Worm (Caenorhabditis elegans) whole organism, L1 larva: Measurements from ENCODE around the gene C17H12.37.

Experiments
- C16A3.4 ChIP-seq: fragments of 150-350 bp; optimal IDR thresholded peaks from 2 replicates; lab custom pipeline; 2014; ENCODE audit warnings: missing biosample characterization, missing genetic modification characterization
- C34B4.2 ChIP-seq: sonication (generic microtip); optimal IDR thresholded peaks from 2 replicates; lab custom pipeline; 2017; ENCODE audit warnings: mild to moderate bottlenecking, missing genetic modification characterization, missing compliant biosample characterization
- F16B12.6 ChIP-seq: fragments of 150-350 bp; optimal IDR thresholded peaks from 2 replicates; lab custom pipeline; 2014; ENCODE audit warnings: missing biosample characterization, missing genetic modification characterization
- Y116A8C.19 ChIP-seq: sonication (generic microtip); optimal IDR thresholded peaks from 2 replicates; lab custom pipeline; 2016; ENCODE audit warnings: missing compliant biosample characterization, missing genetic modification characterization, borderline replicate concordance
- aha-1 ChIP-seq: fragments of 150-350 bp; optimal IDR thresholded peaks from 2 replicates; lab custom pipeline; 2014; ENCODE audit warnings: missing biosample characterization, missing genetic modification characterization
- ama-1 ChIP-seq: fragments of 150-350 bp; optimal IDR thresholded peaks from 2 replicates; lab custom pipeline; 2014
- blmp-1 ChIP-seq: fragments of 150-350 bp; optimal IDR thresholded peaks from 2 replicates; lab custom pipeline; 2014; ENCODE audit warnings: missing biosample characterization, missing genetic modification characterization
- ceh-90 ChIP-seq: sonication (generic microtip); optimal IDR thresholded peaks from 2 replicates; lab custom pipeline; 2016; ENCODE audit warnings: missing genetic modification characterization, missing compliant biosample characterization
- ces-1 ChIP-seq: fragments of 150-350 bp; optimal IDR thresholded peaks from 2 replicates; lab custom pipeline; 2014; ENCODE audit warnings: missing biosample characterization, missing genetic modification reagents, missing genetic modification characterization
- dpl-1 ChIP-seq, 3 experiments: fragments of 150-350 bp in 2 of 3; sonication (generic microtip) in 1 of 3; optimal IDR thresholded peaks; 2 replicates each; lab custom pipeline; 2014 to 2017; ENCODE audit warnings: missing biosample characterization in 3 of 3, missing genetic modification characterization in 3 of 3, missing genetic modification reagents in 3 of 3
- dsc-1 ChIP-seq: sonication (generic microtip); optimal IDR thresholded peaks from 2 replicates; lab custom pipeline; 2016; ENCODE audit warnings: mild to moderate bottlenecking, missing genetic modification characterization, missing compliant biosample characterization
- efl-1 ChIP-seq, 4 experiments: fragments of 150-350 bp; optimal IDR thresholded peaks in 3 of 4; peaks in 1 of 4; 1 replicate in 1 of 4; 2 replicates in 3 of 4; lab custom pipeline; 2014; ENCODE audit warnings: missing biosample characterization in 2 of 4, missing genetic modification characterization in 2 of 4, missing genetic modification reagents in 2 of 4
- efl-3 ChIP-seq: fragments of 200-800 bp; sonication (Bioruptor generic); optimal IDR thresholded peaks from 2 replicates; lab custom pipeline; 2018; ENCODE audit warnings: mild to moderate bottlenecking, missing genetic modification characterization, missing compliant biosample characterization
- egl-13 ChIP-seq: sonication (generic microtip); optimal IDR thresholded peaks from 2 replicates; lab custom pipeline; 2016; ENCODE audit warnings: missing genotype, missing genetic modification reagents, missing genetic modification characterization, missing compliant biosample characterization
- egl-27 ChIP-seq, 2 experiments: fragments of 150-350 bp in 1 of 2; sonication (generic microtip); optimal IDR thresholded peaks; 3 replicates each; lab custom pipeline; 2017 to 2018; ENCODE audit warnings: missing biosample characterization in 2 of 2, missing genetic modification characterization in 2 of 2, missing genetic modification reagents in 2 of 2
- elt-3 ChIP-seq, 6 experiments: fragments of 150-350 bp in 1 of 6; sonication (generic microtip); optimal IDR thresholded peaks; 2 replicates each; lab custom pipeline; 2017 to 2018; ENCODE audit warnings: missing biosample characterization in 6 of 6, missing genetic modification characterization in 6 of 6, inconsistent platforms in 1 of 6
- fkh-10 ChIP-seq: sonication (generic microtip); optimal IDR thresholded peaks from 2 replicates; lab custom pipeline; 2017; ENCODE audit warnings: missing biosample characterization, missing genetic modification reagents, missing genetic modification characterization
- grh-1 ChIP-seq: fragments of 200-800 bp; sonication (Bioruptor generic); IDR thresholded peaks from 2 replicates; pipeline ENCODE4 v1.3.6; 2022; ENCODE audit warnings: missing genetic modification reagents, missing genetic modification characterization, missing compliant biosample characterization
- hlh-17 ChIP-seq: fragments of 200-800 bp; sonication (Bioruptor generic); optimal IDR thresholded peaks from 2 replicates; lab custom pipeline; 2018; ENCODE audit warnings: missing genetic modification characterization, mild to moderate bottlenecking, missing compliant biosample characterization, moderate library complexity, borderline replicate concordance
- hpl-2 ChIP-seq: fragments of 150-350 bp; optimal IDR thresholded peaks from 2 replicates; lab custom pipeline; 2014; ENCODE audit warnings: missing biosample characterization, missing genetic modification reagents, missing genetic modification characterization
- jun-1 ChIP-seq: fragments of 150-350 bp; optimal IDR thresholded peaks from 2 replicates; lab custom pipeline; 2014; ENCODE audit warnings: missing biosample characterization, missing genetic modification reagents, missing genetic modification characterization
- lin-14 ChIP-seq: fragments of 200-800 bp; sonication (Bioruptor generic); optimal IDR thresholded peaks from 2 replicates; lab custom pipeline; 2018; ENCODE audit warnings: mild to moderate bottlenecking, missing genetic modification characterization, moderate library complexity, missing compliant biosample characterization
- lin-35 ChIP-seq, 2 experiments: fragments of 150-350 bp; optimal IDR thresholded peaks; 2 replicates each; lab custom pipeline; 2014; ENCODE audit warnings: missing biosample characterization in 2 of 2, missing genetic modification characterization in 2 of 2, missing genetic modification reagents in 2 of 2
- lin-39 ChIP-seq: fragments of 150-350 bp; optimal IDR thresholded peaks from 2 replicates; lab custom pipeline; 2014; ENCODE audit warnings: missing biosample characterization, missing genetic modification reagents, missing genetic modification characterization
- lir-3 ChIP-seq: sonication (generic microtip); optimal IDR thresholded peaks from 2 replicates; lab custom pipeline; 2016; ENCODE audit warnings: mild to moderate bottlenecking, missing genetic modification characterization, moderate library complexity, missing compliant biosample characterization; ENCODE audit not compliant: poor library complexity
- lsy-2 ChIP-seq, 2 experiments: fragments of 150-350 bp; optimal IDR thresholded peaks; 2 replicates each; lab custom pipeline; 2014; ENCODE audit warnings: missing biosample characterization in 2 of 2, missing genetic modification characterization in 2 of 2
- mab-9 ChIP-seq: fragments of 200-800 bp; sonication (Bioruptor generic); IDR thresholded peaks from 2 replicates; pipeline ENCODE4 v1.3.6; 2022; ENCODE audit warnings: missing genetic modification reagents, missing genetic modification characterization, missing compliant biosample characterization
- nhr-11 ChIP-seq: fragments of 150-350 bp; optimal IDR thresholded peaks from 2 replicates; lab custom pipeline; 2014; ENCODE audit warnings: missing biosample characterization, missing genetic modification characterization
- nhr-12 ChIP-seq: sonication (generic microtip); optimal IDR thresholded peaks from 2 replicates; lab custom pipeline; 2017; ENCODE audit warnings: missing biosample characterization, missing genetic modification characterization
- nhr-20 ChIP-seq: sonication (generic microtip); optimal IDR thresholded peaks from 2 replicates; lab custom pipeline; 2016; ENCODE audit warnings: mild to moderate bottlenecking, missing genetic modification characterization, missing compliant biosample characterization
- nhr-28 ChIP-seq: fragments of 150-350 bp; optimal IDR thresholded peaks from 2 replicates; lab custom pipeline; 2014; ENCODE audit warnings: missing biosample characterization, missing genetic modification characterization
- nhr-47 ChIP-seq: sonication (generic microtip); optimal IDR thresholded peaks from 2 replicates; lab custom pipeline; 2016; ENCODE audit warnings: mild to moderate bottlenecking, missing genetic modification characterization, moderate library complexity, missing compliant biosample characterization
- nhr-76 ChIP-seq: sonication (generic microtip); optimal IDR thresholded peaks from 2 replicates; lab custom pipeline; 2017; ENCODE audit warnings: missing biosample characterization, missing genetic modification characterization
- nhr-84 ChIP-seq: sonication (generic microtip); optimal IDR thresholded peaks from 2 replicates; lab custom pipeline; 2017; ENCODE audit warnings: missing biosample characterization, missing genetic modification characterization
- nhr-90 ChIP-seq: sonication (generic microtip); optimal IDR thresholded peaks from 2 replicates; lab custom pipeline; 2016; ENCODE audit warnings: mild to moderate bottlenecking, missing genetic modification characterization, missing compliant biosample characterization; ENCODE audit not compliant: poor library complexity
- pag-3 ChIP-seq: sonication (generic microtip); optimal IDR thresholded peaks from 2 replicates; lab custom pipeline; 2017; ENCODE audit warnings: missing genetic modification characterization, mild to moderate bottlenecking, missing compliant biosample characterization, antibody characterized with exemption, borderline replicate concordance; ENCODE audit not compliant: insufficient read depth
- pax-3 ChIP-seq: fragments of 200-800 bp; sonication (Bioruptor generic); optimal IDR thresholded peaks from 2 replicates; lab custom pipeline; 2018; ENCODE audit warnings: mild to moderate bottlenecking, missing genetic modification characterization, moderate library complexity, missing compliant biosample characterization
- rnt-1 ChIP-seq: sonication (generic microtip); optimal IDR thresholded peaks from 2 replicates; lab custom pipeline; 2016; ENCODE audit warnings: mild to moderate bottlenecking, missing genetic modification characterization, moderate library complexity, missing compliant biosample characterization
- skn-1 ChIP-seq: fragments of 150-350 bp; optimal IDR thresholded peaks from 2 replicates; lab custom pipeline; 2014; ENCODE audit warnings: missing biosample characterization, missing genetic modification characterization
- snu-23 ChIP-seq: sonication (generic microtip); optimal IDR thresholded peaks from 2 replicates; lab custom pipeline; 2016; ENCODE audit warnings: missing genetic modification characterization, missing compliant biosample characterization
- sox-4 ChIP-seq: sonication (generic microtip); optimal IDR thresholded peaks from 2 replicates; lab custom pipeline; 2016; ENCODE audit warnings: missing genetic modification characterization, missing compliant biosample characterization
- sptf-1 ChIP-seq: fragments of 150-350 bp; optimal IDR thresholded peaks from 2 replicates; lab custom pipeline; 2014; ENCODE audit warnings: missing biosample characterization, missing genetic modification characterization
- sup-37 ChIP-seq: fragments of 200-800 bp; sonication (Bioruptor generic); optimal IDR thresholded peaks from 2 replicates; lab custom pipeline; 2018; ENCODE audit warnings: mild to moderate bottlenecking, missing genetic modification characterization, missing compliant biosample characterization
- swsn-7 ChIP-seq: sonication (generic microtip); optimal IDR thresholded peaks from 2 replicates; lab custom pipeline; 2016; ENCODE audit warnings: missing genetic modification characterization, missing compliant biosample characterization
- tlp-1 ChIP-seq: fragments of 150-350 bp; optimal IDR thresholded peaks from 2 replicates; lab custom pipeline; 2014; ENCODE audit warnings: missing biosample characterization, missing genetic modification characterization
- unc-86 ChIP-seq: sonication (generic microtip); optimal IDR thresholded peaks from 2 replicates; lab custom pipeline; 2016; ENCODE audit warnings: missing genetic modification characterization, missing compliant biosample characterization
- unc-98 ChIP-seq: fragments of 200-800 bp; sonication (Bioruptor generic); IDR thresholded peaks from 2 replicates; pipeline ENCODE4 v1.3.6; 2022; ENCODE audit warnings: missing genetic modification characterization, missing compliant biosample characterization
- zip-4 ChIP-seq: fragments of 200-800 bp; sonication (Bioruptor generic); optimal IDR thresholded peaks from 2 replicates; lab custom pipeline; 2018; ENCODE audit warnings: mild to moderate bottlenecking, missing genetic modification characterization, moderate library complexity, missing compliant biosample characterization
- ztf-11 ChIP-seq, 2 experiments: sonication (generic microtip); optimal IDR thresholded peaks; 2 replicates each; lab custom pipeline; 2016 to 2017; ENCODE audit warnings: missing genetic modification characterization in 2 of 2, missing biosample characterization in 1 of 2, missing compliant biosample characterization in 1 of 2
- ztf-4 ChIP-seq: fragments of 150-350 bp; optimal IDR thresholded peaks from 2 replicates; lab custom pipeline; 2014; ENCODE audit warnings: missing biosample characterization, missing genetic modification characterization

The C17H12.37 gene

ce11 chrIV:6790438-6791124 is 14.3 kb upstream of the C17H12.37 start, which contains the start of the genes C17H12.2 and vha-8:
Gene C17H12.2, minus strand, starts transcription at chrIV:6790488.
Gene vha-8, plus strand, starts transcription at chrIV:6791074.
- peak; percentile 90 for TF ChIP-seq jun-1 (tag; lab: Kevin White, UChicago)
- TF ChIP-seq hlh-17 (GFP tag; lab: Kevin White, UChicago) = no peak
- TF ChIP-seq F16B12.6 (tag; lab: Kevin White, UChicago) = peak; percentile 63
- TF ChIP-seq lir-3 (tag; lab: Kevin White, UChicago) = peak; percentile 73
- TF ChIP-seq dsc-1 = peak; percentile 89
- TF ChIP-seq rnt-1 (tag; lab: Kevin White, UChicago) = peak; percentile 95
- TF ChIP-seq nhr-11 (tag; lab: Kevin White, UChicago) = peak; percentile 47
- TF ChIP-seq grh-1 (GFP tag; lab: Robert Waterston, UW) = peak; percentile 86
- TF ChIP-seq nhr-20 = peak; percentile 95
- TF ChIP-seq pax-3 (tag; lab: Kevin White, UChicago) = peak; percentile 62
- TF ChIP-seq nhr-28 (tag; lab: Kevin White, UChicago) = no peak
- peak; percentile 41 for TF ChIP-seq sup-37 (GFP tag; lab: Kevin White, UChicago)
- TF ChIP-seq ztf-4 (tag; lab: Kevin White, UChicago) = peak; percentile 79
- no peak for TF ChIP-seq efl-3
- no peak for TF ChIP-seq nhr-12 (tag; lab: Kevin White, UChicago)
- no peak for TF ChIP-seq unc-98 (GFP tag; lab: Robert Waterston, UW)
- peak; percentile 55 for TF ChIP-seq fkh-10
- no peak for TF ChIP-seq sox-4 (tag; lab: Kevin White, UChicago)
- TF ChIP-seq nhr-47 = peak; percentile 94
- peak; percentile 85 for TF ChIP-seq unc-86
- peak; percentile 98 for TF ChIP-seq snu-23 (GFP tag; lab: Kevin White, UChicago)
- peak; percentile 83 to 88 (median 86) for TF ChIP-seq dpl-1 (GFP tag; optimal IDR thresholded peaks at IDR 0.05; lab: Kevin White, UChicago)
- TF ChIP-seq sptf-1 (tag; lab: Kevin White, UChicago) = no peak
- TF ChIP-seq ces-1 (GFP tag; lab: Kevin White, UChicago) = no peak
- peak; percentile 61 for TF ChIP-seq mab-9 (GFP tag; lab: Robert Waterston, UW)
- TF ChIP-seq nhr-90 = peak; percentile 89
- TF ChIP-seq lin-35 (GFP tag; optimal IDR thresholded peaks at IDR 0.05; lab: Kevin White, UChicago) = peak; percentile 90 to 94
- TF ChIP-seq skn-1 (tag; lab: Kevin White, UChicago) = peak; percentile 88
- TF ChIP-seq Y116A8C.19 (tag; lab: Kevin White, UChicago) = no peak
- TF ChIP-seq lin-39 = peak; percentile 78
- TF ChIP-seq C34B4.2 (tag; lab: Kevin White, UChicago) = no peak
- TF ChIP-seq elt-3 (tag; optimal IDR thresholded peaks at IDR 0.05; lab: Kevin White, UChicago) = peak in 4 of 6 experiments; percentile 11 to 94 (median 79)
- TF ChIP-seq egl-13 (tag; lab: Kevin White, UChicago) = peak; percentile 67
- TF ChIP-seq lsy-2 (tag; optimal IDR thresholded peaks at IDR 0.05; lab: Kevin White, UChicago) = peak; percentile 93 to 96
- peak in 1 of 2 experiments; percentile 55 for TF ChIP-seq ztf-11 (tag; optimal IDR thresholded peaks at IDR 0.05; lab: Kevin White, UChicago)
- TF ChIP-seq pag-3 (tag; lab: Kevin White, UChicago) = peak; percentile 66
- no peak for TF ChIP-seq ceh-90 (tag; lab: Kevin White, UChicago)
- peak; percentile 93 for TF ChIP-seq swsn-7 (tag; lab: Kevin White, UChicago)
- TF ChIP-seq egl-27 (tag; optimal IDR thresholded peaks at IDR 0.05; lab: Kevin White, UChicago) = peak; percentile 38 to 76
- TF ChIP-seq blmp-1 (tag; lab: Kevin White, UChicago) = peak; percentile 93
- peak; percentile 97 for TF ChIP-seq lin-14
- TF ChIP-seq efl-1 (optimal IDR thresholded peaks at IDR 0.05; lab: Kevin White, UChicago) = peak; percentile 90 to 95
- peak; percentile 81 to 98 for TF ChIP-seq efl-1 (GFP tag; optimal IDR thresholded peaks at IDR 0.05 in 1 of 2; lab: Kevin White, UChicago)
- TF ChIP-seq ama-1 = peak; percentile 29
- peak; percentile 27 for TF ChIP-seq aha-1 (tag; lab: Kevin White, UChicago)
- peak; percentile 35 for TF ChIP-seq nhr-76
- TF ChIP-seq tlp-1 (tag; lab: Kevin White, UChicago) = no peak
- TF ChIP-seq zip-4 = peak; percentile 69
- peak; percentile 98 for TF ChIP-seq C16A3.4 (tag; lab: Kevin White, UChicago)
- TF ChIP-seq hpl-2 = peak; percentile 64
- TF ChIP-seq nhr-84 = no peak
